Worm (Caenorhabditis elegans): ENCODE results near the gene F53C3.1.

DNA sequence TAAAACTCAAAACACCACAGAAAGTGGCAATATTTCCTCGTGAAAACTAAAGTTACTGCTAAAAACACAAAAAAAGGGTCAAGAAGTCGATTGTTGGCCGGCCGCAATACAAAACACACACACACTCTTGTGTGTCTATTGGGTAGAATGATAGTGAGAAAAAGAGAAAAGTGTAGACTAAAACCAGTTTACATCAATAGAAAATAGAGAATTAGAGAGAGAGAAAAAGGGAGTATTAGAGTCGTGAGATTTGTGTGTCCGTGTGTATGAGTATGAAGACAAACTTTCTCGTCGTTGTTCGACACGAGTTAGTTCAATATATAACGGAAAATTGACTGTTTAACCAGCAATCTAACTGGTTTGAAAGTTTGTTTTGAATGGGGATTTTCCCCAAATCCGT, 17.6 kb downstream of the F53C3.1 start:
- no peak for TF ChIP-seq T22C8.4 (GFP tag; IDR thresholded peaks at IDR 0.05)
- TF ChIP-seq tab-1 (GFP tag; IDR thresholded peaks at IDR 0.05), result no peak
- no peak for TF ChIP-seq ztf-23 (GFP tag; IDR thresholded peaks at IDR 0.05)
- TF ChIP-seq med-1 (GFP tag; optimal IDR thresholded peaks at IDR 0.05; ENCODE audit: insufficient read depth), result no peak
- TF ChIP-seq ref-1 (GFP tag; conservative IDR thresholded peaks at IDR 0.05), result no peak
- no peak for TF ChIP-seq flt-1 (GFP tag; IDR thresholded peaks at IDR 0.05)
- TF ChIP-seq ztf-29 (GFP tag; IDR thresholded peaks at IDR 0.05), result no peak
- no peak for TF ChIP-seq cog-1 (tag; optimal IDR thresholded peaks at IDR 0.05)
